Worm (Caenorhabditis elegans): ENCODE data around the gene ZK1240.1.

- no peak for TF ChIP-seq ces-1 (GFP tag; optimal IDR thresholded peaks at IDR 0.05)
- no peak for TF ChIP-seq elt-3 (tag; optimal IDR thresholded peaks at IDR 0.05)
- no peak for TF ChIP-seq pha-4 (tag; optimal IDR thresholded peaks at IDR 0.05)
- no peak for TF ChIP-seq blmp-1 (tag; optimal IDR thresholded peaks at IDR 0.05)
- TF ChIP-seq unc-62 (GFP tag; optimal IDR thresholded peaks at IDR 0.05) = no peak
- TF ChIP-seq nhr-237 (tag; optimal IDR thresholded peaks at IDR 0.05) = no peak
- TF ChIP-seq unc-39 (tag; optimal IDR thresholded peaks at IDR 0.05) = no peak
- no peak for TF ChIP-seq nhr-12 (tag; optimal IDR thresholded peaks at IDR 0.05)
- no peak for TF ChIP-seq ceh-43 (GFP tag; optimal IDR thresholded peaks at IDR 0.05)
- no peak for TF ChIP-seq mep-1 (tag; optimal IDR thresholded peaks at IDR 0.05)
Observed at ce11 chrII:2302330-2302729, 26.9 kb upstream of the ZK1240.1 start, which contains the start of gene B0281.6.

Data from whole organism, mixed stage, embryonic.